Worm (Caenorhabditis elegans) whole organism, L1 larva: ENCODE measurements around the gene nmgp-1.

ENCODE experiments used
- alr-1 ChIP-seq: fragments of 200-800 bp; sonication (Bioruptor generic); optimal IDR thresholded peaks from 2 replicates; lab custom pipeline; 2018; ENCODE audit warnings: borderline replicate concordance, mild to moderate bottlenecking, missing genetic modification characterization, missing compliant biosample characterization
- blmp-1 ChIP-seq: fragments of 150-350 bp; optimal IDR thresholded peaks from 2 replicates; lab custom pipeline; 2014; ENCODE audit warnings: missing biosample characterization, missing genetic modification characterization
- ceh-63 ChIP-seq: fragments of 200-800 bp; sonication (Bioruptor generic); optimal IDR thresholded peaks from 2 replicates; lab custom pipeline; 2018; ENCODE audit warnings: mild to moderate bottlenecking, missing genetic modification characterization, missing compliant biosample characterization
- efl-1 ChIP-seq, 4 experiments: fragments of 150-350 bp; optimal IDR thresholded peaks in 3 of 4; peaks in 1 of 4; 1 replicate in 1 of 4; 2 replicates in 3 of 4; lab custom pipeline; 2014; ENCODE audit warnings: missing biosample characterization in 2 of 4, missing genetic modification characterization in 2 of 4, missing genetic modification reagents in 2 of 4
- egl-27 ChIP-seq, 2 experiments: fragments of 150-350 bp in 1 of 2; sonication (generic microtip); optimal IDR thresholded peaks; 3 replicates each; lab custom pipeline; 2017 to 2018; ENCODE audit warnings: missing biosample characterization in 2 of 2, missing genetic modification characterization in 2 of 2, missing genetic modification reagents in 2 of 2
- fkh-10 ChIP-seq: sonication (generic microtip); optimal IDR thresholded peaks from 2 replicates; lab custom pipeline; 2017; ENCODE audit warnings: missing biosample characterization, missing genetic modification reagents, missing genetic modification characterization
- fkh-8 ChIP-seq: sonication (generic microtip); optimal IDR thresholded peaks from 2 replicates; lab custom pipeline; 2016; ENCODE audit warnings: mild to moderate bottlenecking, missing genetic modification characterization, missing compliant biosample characterization
- hpl-2 ChIP-seq: fragments of 150-350 bp; optimal IDR thresholded peaks from 2 replicates; lab custom pipeline; 2014; ENCODE audit warnings: missing biosample characterization, missing genetic modification reagents, missing genetic modification characterization
- lin-14 ChIP-seq: fragments of 200-800 bp; sonication (Bioruptor generic); optimal IDR thresholded peaks from 2 replicates; lab custom pipeline; 2018; ENCODE audit warnings: mild to moderate bottlenecking, missing genetic modification characterization, moderate library complexity, missing compliant biosample characterization
- lin-39 ChIP-seq: fragments of 150-350 bp; optimal IDR thresholded peaks from 2 replicates; lab custom pipeline; 2014; ENCODE audit warnings: missing biosample characterization, missing genetic modification reagents, missing genetic modification characterization
- mab-9 ChIP-seq: fragments of 200-800 bp; sonication (Bioruptor generic); IDR thresholded peaks from 2 replicates; pipeline ENCODE4 v1.3.6; 2022; ENCODE audit warnings: missing genetic modification reagents, missing genetic modification characterization, missing compliant biosample characterization
- mdl-1 ChIP-seq, 2 experiments: fragments of 150-350 bp; optimal IDR thresholded peaks; 2 replicates each; lab custom pipeline; 2014 to 2017; ENCODE audit warnings: missing biosample characterization in 2 of 2, missing genetic modification characterization in 2 of 2, inconsistent platforms in 1 of 2
- nhr-11 ChIP-seq: fragments of 150-350 bp; optimal IDR thresholded peaks from 2 replicates; lab custom pipeline; 2014; ENCODE audit warnings: missing biosample characterization, missing genetic modification characterization
- nhr-71 ChIP-seq: sonication (generic microtip); optimal IDR thresholded peaks from 2 replicates; lab custom pipeline; 2016; ENCODE audit warnings: mild to moderate bottlenecking, missing genetic modification characterization, moderate library complexity, missing compliant biosample characterization
- nhr-85 ChIP-seq: sonication (generic microtip); peaks from one replicate; lab custom pipeline; 2016; ENCODE audit warnings: missing genetic modification characterization, inconsistent platforms, missing compliant biosample characterization
- pag-3 ChIP-seq: sonication (generic microtip); optimal IDR thresholded peaks from 2 replicates; lab custom pipeline; 2017; ENCODE audit warnings: missing genetic modification characterization, mild to moderate bottlenecking, missing compliant biosample characterization, antibody characterized with exemption, borderline replicate concordance; ENCODE audit not compliant: insufficient read depth
- pax-3 ChIP-seq: fragments of 200-800 bp; sonication (Bioruptor generic); optimal IDR thresholded peaks from 2 replicates; lab custom pipeline; 2018; ENCODE audit warnings: mild to moderate bottlenecking, missing genetic modification characterization, moderate library complexity, missing compliant biosample characterization
- pqm-1 ChIP-seq: sonication (generic microtip); optimal IDR thresholded peaks from 3 replicates; lab custom pipeline; 2017; ENCODE audit warnings: missing biosample characterization, missing genetic modification characterization
- skn-1 ChIP-seq: fragments of 150-350 bp; optimal IDR thresholded peaks from 2 replicates; lab custom pipeline; 2014; ENCODE audit warnings: missing biosample characterization, missing genetic modification characterization
- snpc-4 ChIP-seq: fragments of 150-350 bp; optimal IDR thresholded peaks from 2 replicates; lab custom pipeline; 2014; ENCODE audit warnings: missing biosample characterization, missing genetic modification characterization
- snu-23 ChIP-seq: sonication (generic microtip); optimal IDR thresholded peaks from 2 replicates; lab custom pipeline; 2016; ENCODE audit warnings: missing genetic modification characterization, missing compliant biosample characterization
- swsn-7 ChIP-seq: sonication (generic microtip); optimal IDR thresholded peaks from 2 replicates; lab custom pipeline; 2016; ENCODE audit warnings: missing genetic modification characterization, missing compliant biosample characterization
- unc-130 ChIP-seq: fragments of 150-350 bp; optimal IDR thresholded peaks from 2 replicates; lab custom pipeline; 2017; ENCODE audit warnings: missing biosample characterization, missing genetic modification characterization, inconsistent platforms
- unc-62 ChIP-seq: fragments of 150-350 bp; optimal IDR thresholded peaks from 2 replicates; lab custom pipeline; 2014; ENCODE audit warnings: missing biosample characterization, missing genetic modification reagents, missing genetic modification characterization
- unc-86 ChIP-seq: sonication (generic microtip); optimal IDR thresholded peaks from 2 replicates; lab custom pipeline; 2016; ENCODE audit warnings: missing genetic modification characterization, missing compliant biosample characterization
- unc-98 ChIP-seq: fragments of 200-800 bp; sonication (Bioruptor generic); IDR thresholded peaks from 2 replicates; pipeline ENCODE4 v1.3.6; 2022; ENCODE audit warnings: missing genetic modification characterization, missing compliant biosample characterization
- vab-15 ChIP-seq: sonication (generic microtip); optimal IDR thresholded peaks from 2 replicates; lab custom pipeline; 2017; ENCODE audit warnings: missing genotype, mild to moderate bottlenecking, missing genetic modification characterization, missing compliant biosample characterization
- xbp-1 ChIP-seq: sonication (generic microtip); optimal IDR thresholded peaks from 2 replicates; lab custom pipeline; 2016; ENCODE audit warnings: missing genetic modification characterization, missing compliant biosample characterization
- ztf-4 ChIP-seq: fragments of 150-350 bp; optimal IDR thresholded peaks from 2 replicates; lab custom pipeline; 2014; ENCODE audit warnings: missing biosample characterization, missing genetic modification characterization

Gene nmgp-1

ce11 chrII:6260684-6261083 lies at the start of gene nmgp-1:
Gene nmgp-1, plus strand, starts transcription at chrII:6260857.
- TF ChIP-seq vab-15 (tag; lab: Kevin White, UChicago), result no peak
- no peak for TF ChIP-seq lin-39
- TF ChIP-seq mab-9 (GFP tag; lab: Robert Waterston, UW), result no peak
- no peak for TF ChIP-seq lin-14
- TF ChIP-seq alr-1, result no peak
- no peak for TF ChIP-seq ceh-63 (GFP tag; lab: Kevin White, UChicago)
- no peak for TF ChIP-seq unc-130 (tag; lab: Kevin White, UChicago)

ce11 chrII:6219346-6219745 lies 41.3 kb upstream of the nmgp-1 start, which contains the start of gene mks-2:
Gene mks-2, minus strand, starts transcription at chrII:6219446.
- no peak for TF ChIP-seq lin-14
- no peak for TF ChIP-seq swsn-7 (tag; lab: Kevin White, UChicago)
- TF ChIP-seq hpl-2 (GFP tag; lab: Kevin White, UChicago), result no peak
- no peak for TF ChIP-seq vab-15 (tag; lab: Kevin White, UChicago)
- TF ChIP-seq egl-27 (tag; optimal IDR thresholded peaks at IDR 0.05; lab: Kevin White, UChicago), result no peak
- TF ChIP-seq ztf-4 (tag; lab: Kevin White, UChicago), result no peak
- TF ChIP-seq mdl-1 (tag; optimal IDR thresholded peaks at IDR 0.05; lab: Kevin White, UChicago), result no peak
- TF ChIP-seq, all 84 proteins: peak for 0

ce11 chrII:6221470-6221869 lies 39.2 kb upstream of the nmgp-1 start:
- no peak for TF ChIP-seq nhr-11 (tag; lab: Kevin White, UChicago)
- TF ChIP-seq unc-98 (GFP tag; lab: Robert Waterston, UW), result no peak
- TF ChIP-seq mab-9 (GFP tag; lab: Robert Waterston, UW), result no peak
- TF ChIP-seq snpc-4, result no peak
- TF ChIP-seq pax-3 (tag; lab: Kevin White, UChicago), result no peak
- no peak for TF ChIP-seq unc-62
- TF ChIP-seq hpl-2 (GFP tag; lab: Kevin White, UChicago), result no peak
- TF ChIP-seq fkh-10 (GFP tag; lab: Kevin White, UChicago), result no peak
- TF ChIP-seq lin-14, result no peak

DNA sequence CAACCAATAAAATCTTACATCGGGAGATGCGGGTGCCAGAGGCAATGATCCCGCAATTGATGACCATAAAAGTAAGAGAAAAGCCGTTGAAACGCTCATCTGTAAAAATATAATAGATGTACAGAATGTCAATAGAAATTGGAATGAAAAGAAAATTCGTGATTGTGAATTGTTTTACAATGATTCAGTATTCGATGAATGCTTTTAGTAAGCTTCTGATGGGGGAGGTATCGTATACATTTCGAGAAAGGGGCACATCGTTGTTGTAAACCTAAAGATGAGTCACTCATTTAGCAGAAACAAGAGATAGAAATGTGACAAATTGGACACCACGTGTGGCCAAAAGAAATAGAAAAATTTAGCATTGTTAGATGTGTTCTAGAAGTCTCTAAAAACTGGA lies 38.1 kb upstream of the nmgp-1 start, which contains the start of gene C30B5.6:
C30B5.6 (minus strand) TSS at position 101 of the 400 bp plus-strand sequence.
- TF ChIP-seq nhr-71 (tag; lab: Kevin White, UChicago), result no peak

- TF ChIP-seq efl-1 (optimal IDR thresholded peaks at IDR 0.05; lab: Kevin White, UChicago) (no peak), efl-1 (GFP tag; optimal IDR thresholded peaks at IDR 0.05 in 1 of 2; lab: Kevin White, UChicago) (no peak), pqm-1 (tag; lab: Kevin White, UChicago) (no peak), blmp-1 (tag; lab: Kevin White, UChicago) (peak; percentile 81), nhr-85 (tag; lab: Kevin White, UChicago) (peak; percentile 57), skn-1 (tag; lab: Kevin White, UChicago) (no peak)
These were observed 36.9 kb upstream of the nmgp-1 start for ce11 chrII:6223755-6224154.

ce11 chrII:6226995-6227394 lies 33.7 kb upstream of the nmgp-1 start, which contains the start of gene srsy-2:
Gene srsy-2, minus strand, starts transcription at chrII:6227095.
- TF ChIP-seq snu-23 (no peak), fkh-8 (tag; lab: Kevin White, UChicago) (no peak), lin-14 (peak; percentile 36), pag-3 (tag; lab: Kevin White, UChicago) (no peak), unc-86 (tag; lab: Kevin White, UChicago) (peak; percentile 15)

DNA sequence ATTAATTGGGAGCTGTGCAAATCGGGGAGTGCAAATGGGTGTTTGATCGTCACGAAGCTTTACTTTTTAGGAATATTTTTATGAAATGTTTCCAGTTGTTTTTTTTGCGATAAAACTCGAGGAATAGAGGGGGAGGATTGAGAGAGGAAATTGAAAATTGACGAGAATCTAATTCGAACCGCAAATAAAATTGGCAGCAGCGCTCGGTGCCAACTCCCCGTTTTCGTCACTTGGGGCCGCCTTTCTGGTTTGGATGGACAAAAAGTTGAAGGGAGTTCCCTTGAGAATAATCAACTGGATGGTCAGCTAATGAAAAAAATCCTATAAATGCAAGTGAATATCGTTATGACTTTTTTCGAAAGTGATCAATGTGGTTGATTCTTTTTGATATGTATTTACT lies 30.5 kb upstream of the nmgp-1 start:
- TF ChIP-seq xbp-1 (tag; lab: Kevin White, UChicago) (no peak), lin-14 (peak; percentile 64)
